Worm (Caenorhabditis elegans) whole organism, L1 larva: Measurements from ENCODE around the gene col-118.

Experiments
- C16A3.4 ChIP-seq: fragments of 150-350 bp; optimal IDR thresholded peaks from 2 replicates; lab custom pipeline; 2014; ENCODE audit warnings: missing biosample characterization, missing genetic modification characterization
- F16B12.6 ChIP-seq: fragments of 150-350 bp; optimal IDR thresholded peaks from 2 replicates; lab custom pipeline; 2014; ENCODE audit warnings: missing biosample characterization, missing genetic modification characterization
- Y116A8C.19 ChIP-seq: sonication (generic microtip); optimal IDR thresholded peaks from 2 replicates; lab custom pipeline; 2016; ENCODE audit warnings: missing compliant biosample characterization, missing genetic modification characterization, borderline replicate concordance
- aha-1 ChIP-seq: fragments of 150-350 bp; optimal IDR thresholded peaks from 2 replicates; lab custom pipeline; 2014; ENCODE audit warnings: missing biosample characterization, missing genetic modification characterization
- alr-1 ChIP-seq: fragments of 200-800 bp; sonication (Bioruptor generic); optimal IDR thresholded peaks from 2 replicates; lab custom pipeline; 2018; ENCODE audit warnings: borderline replicate concordance, mild to moderate bottlenecking, missing genetic modification characterization, missing compliant biosample characterization
- blmp-1 ChIP-seq: fragments of 150-350 bp; optimal IDR thresholded peaks from 2 replicates; lab custom pipeline; 2014; ENCODE audit warnings: missing biosample characterization, missing genetic modification characterization
- ceh-63 ChIP-seq: fragments of 200-800 bp; sonication (Bioruptor generic); optimal IDR thresholded peaks from 2 replicates; lab custom pipeline; 2018; ENCODE audit warnings: mild to moderate bottlenecking, missing genetic modification characterization, missing compliant biosample characterization
- ceh-90 ChIP-seq: sonication (generic microtip); optimal IDR thresholded peaks from 2 replicates; lab custom pipeline; 2016; ENCODE audit warnings: missing genetic modification characterization, missing compliant biosample characterization
- dpl-1 ChIP-seq, 3 experiments: fragments of 150-350 bp in 2 of 3; sonication (generic microtip) in 1 of 3; optimal IDR thresholded peaks; 2 replicates each; lab custom pipeline; 2014 to 2017; ENCODE audit warnings: missing biosample characterization in 3 of 3, missing genetic modification characterization in 3 of 3, missing genetic modification reagents in 3 of 3
- dsc-1 ChIP-seq: sonication (generic microtip); optimal IDR thresholded peaks from 2 replicates; lab custom pipeline; 2016; ENCODE audit warnings: mild to moderate bottlenecking, missing genetic modification characterization, missing compliant biosample characterization
- elt-3 ChIP-seq, 6 experiments: fragments of 150-350 bp in 1 of 6; sonication (generic microtip); optimal IDR thresholded peaks; 2 replicates each; lab custom pipeline; 2017 to 2018; ENCODE audit warnings: missing biosample characterization in 6 of 6, missing genetic modification characterization in 6 of 6, inconsistent platforms in 1 of 6
- ets-5 ChIP-seq: fragments of 200-800 bp; sonication (Bioruptor generic); IDR thresholded peaks from 2 replicates; pipeline ENCODE4 v1.3.6; 2022; ENCODE audit warnings: missing genetic modification characterization, missing compliant biosample characterization
- fkh-4 ChIP-seq: sonication (generic microtip); optimal IDR thresholded peaks from 2 replicates; lab custom pipeline; 2016; ENCODE audit warnings: missing compliant biosample characterization, missing genetic modification characterization, borderline replicate concordance
- grh-1 ChIP-seq: fragments of 200-800 bp; sonication (Bioruptor generic); IDR thresholded peaks from 2 replicates; pipeline ENCODE4 v1.3.6; 2022; ENCODE audit warnings: missing genetic modification reagents, missing genetic modification characterization, missing compliant biosample characterization
- hlh-17 ChIP-seq: fragments of 200-800 bp; sonication (Bioruptor generic); optimal IDR thresholded peaks from 2 replicates; lab custom pipeline; 2018; ENCODE audit warnings: missing genetic modification characterization, mild to moderate bottlenecking, missing compliant biosample characterization, moderate library complexity, borderline replicate concordance
- hlh-4 ChIP-seq: sonication (generic microtip); optimal IDR thresholded peaks from 2 replicates; lab custom pipeline; 2016; ENCODE audit warnings: mild to moderate bottlenecking, missing genetic modification characterization, missing compliant biosample characterization
- lin-14 ChIP-seq: fragments of 200-800 bp; sonication (Bioruptor generic); optimal IDR thresholded peaks from 2 replicates; lab custom pipeline; 2018; ENCODE audit warnings: mild to moderate bottlenecking, missing genetic modification characterization, moderate library complexity, missing compliant biosample characterization
- lin-15B ChIP-seq: fragments of 150-350 bp; sonication (generic microtip); optimal IDR thresholded peaks from 3 replicates; lab custom pipeline; 2014; ENCODE audit warnings: missing biosample characterization, missing genetic modification characterization
- lin-35 ChIP-seq, 2 experiments: fragments of 150-350 bp; optimal IDR thresholded peaks; 2 replicates each; lab custom pipeline; 2014; ENCODE audit warnings: missing biosample characterization in 2 of 2, missing genetic modification characterization in 2 of 2, missing genetic modification reagents in 2 of 2
- lsy-2 ChIP-seq, 2 experiments: fragments of 150-350 bp; optimal IDR thresholded peaks; 2 replicates each; lab custom pipeline; 2014; ENCODE audit warnings: missing biosample characterization in 2 of 2, missing genetic modification characterization in 2 of 2
- mdl-1 ChIP-seq, 2 experiments: fragments of 150-350 bp; optimal IDR thresholded peaks; 2 replicates each; lab custom pipeline; 2014 to 2017; ENCODE audit warnings: missing biosample characterization in 2 of 2, missing genetic modification characterization in 2 of 2, inconsistent platforms in 1 of 2
- mep-1 ChIP-seq: fragments of 150-350 bp; optimal IDR thresholded peaks from 2 replicates; lab custom pipeline; 2014; ENCODE audit warnings: missing biosample characterization, missing genetic modification characterization
- nhr-11 ChIP-seq: fragments of 150-350 bp; optimal IDR thresholded peaks from 2 replicates; lab custom pipeline; 2014; ENCODE audit warnings: missing biosample characterization, missing genetic modification characterization
- nhr-19 ChIP-seq: fragments of 200-800 bp; sonication (Bioruptor generic); conservative IDR thresholded peaks from 2 replicates; pipeline ENCODE4 v1.3.6; 2022; ENCODE audit warnings: missing genetic modification characterization, missing compliant biosample characterization
- nhr-20 ChIP-seq: sonication (generic microtip); optimal IDR thresholded peaks from 2 replicates; lab custom pipeline; 2016; ENCODE audit warnings: mild to moderate bottlenecking, missing genetic modification characterization, missing compliant biosample characterization
- nhr-28 ChIP-seq: fragments of 150-350 bp; optimal IDR thresholded peaks from 2 replicates; lab custom pipeline; 2014; ENCODE audit warnings: missing biosample characterization, missing genetic modification characterization
- nhr-47 ChIP-seq: sonication (generic microtip); optimal IDR thresholded peaks from 2 replicates; lab custom pipeline; 2016; ENCODE audit warnings: mild to moderate bottlenecking, missing genetic modification characterization, moderate library complexity, missing compliant biosample characterization
- nhr-71 ChIP-seq: sonication (generic microtip); optimal IDR thresholded peaks from 2 replicates; lab custom pipeline; 2016; ENCODE audit warnings: mild to moderate bottlenecking, missing genetic modification characterization, moderate library complexity, missing compliant biosample characterization
- nhr-77 ChIP-seq: fragments of 150-350 bp; optimal IDR thresholded peaks from 2 replicates; lab custom pipeline; 2014; ENCODE audit warnings: missing biosample characterization, missing genetic modification characterization
- nhr-85 ChIP-seq: sonication (generic microtip); peaks from one replicate; lab custom pipeline; 2016; ENCODE audit warnings: missing genetic modification characterization, inconsistent platforms, missing compliant biosample characterization
- nhr-90 ChIP-seq: sonication (generic microtip); optimal IDR thresholded peaks from 2 replicates; lab custom pipeline; 2016; ENCODE audit warnings: mild to moderate bottlenecking, missing genetic modification characterization, missing compliant biosample characterization; ENCODE audit not compliant: poor library complexity
- pag-3 ChIP-seq: sonication (generic microtip); optimal IDR thresholded peaks from 2 replicates; lab custom pipeline; 2017; ENCODE audit warnings: missing genetic modification characterization, mild to moderate bottlenecking, missing compliant biosample characterization, antibody characterized with exemption, borderline replicate concordance; ENCODE audit not compliant: insufficient read depth
- rnt-1 ChIP-seq: sonication (generic microtip); optimal IDR thresholded peaks from 2 replicates; lab custom pipeline; 2016; ENCODE audit warnings: mild to moderate bottlenecking, missing genetic modification characterization, moderate library complexity, missing compliant biosample characterization
- snpc-4 ChIP-seq: fragments of 150-350 bp; optimal IDR thresholded peaks from 2 replicates; lab custom pipeline; 2014; ENCODE audit warnings: missing biosample characterization, missing genetic modification characterization
- snu-23 ChIP-seq: sonication (generic microtip); optimal IDR thresholded peaks from 2 replicates; lab custom pipeline; 2016; ENCODE audit warnings: missing genetic modification characterization, missing compliant biosample characterization
- sptf-1 ChIP-seq: fragments of 150-350 bp; optimal IDR thresholded peaks from 2 replicates; lab custom pipeline; 2014; ENCODE audit warnings: missing biosample characterization, missing genetic modification characterization
- tlp-1 ChIP-seq: fragments of 150-350 bp; optimal IDR thresholded peaks from 2 replicates; lab custom pipeline; 2014; ENCODE audit warnings: missing biosample characterization, missing genetic modification characterization
- unc-130 ChIP-seq: fragments of 150-350 bp; optimal IDR thresholded peaks from 2 replicates; lab custom pipeline; 2017; ENCODE audit warnings: missing biosample characterization, missing genetic modification characterization, inconsistent platforms
- unc-86 ChIP-seq: sonication (generic microtip); optimal IDR thresholded peaks from 2 replicates; lab custom pipeline; 2016; ENCODE audit warnings: missing genetic modification characterization, missing compliant biosample characterization
- zag-1 ChIP-seq: fragments of 150-350 bp; optimal IDR thresholded peaks from 2 replicates; lab custom pipeline; 2014; ENCODE audit warnings: missing biosample characterization, missing genetic modification characterization

Gene col-118

DNA sequence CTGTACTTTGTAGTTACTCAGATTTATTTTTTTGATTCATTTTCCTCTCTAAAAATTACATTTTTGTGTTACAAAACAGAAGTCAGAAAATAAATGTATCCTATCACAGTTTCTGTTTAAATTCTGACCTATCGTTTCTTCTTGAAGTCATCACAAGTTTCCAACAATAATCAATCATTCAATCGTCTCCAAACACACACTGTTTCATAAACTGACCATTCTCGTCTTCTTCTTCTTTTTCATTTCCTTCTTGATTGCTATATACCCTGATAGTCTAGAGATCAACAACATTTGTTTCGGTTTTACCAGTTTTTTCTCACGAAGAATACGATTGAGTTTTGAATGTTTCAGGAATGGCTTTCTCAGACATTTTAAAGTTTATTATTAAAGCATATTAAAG, 32.9 kb upstream of the col-118 start:
- TF ChIP-seq lin-14 (peak; percentile 64), tlp-1 (tag; lab: Kevin White, UChicago) (no peak), nhr-20 (peak; percentile 59), nhr-90 (peak; percentile 13), blmp-1 (tag; lab: Kevin White, UChicago) (peak; percentile 63), snu-23 (GFP tag; lab: Kevin White, UChicago) (peak; percentile 51), fkh-4 (no peak), mep-1 (tag; lab: Kevin White, UChicago) (no peak), lsy-2 (tag; optimal IDR thresholded peaks at IDR 0.05; lab: Kevin White, UChicago) (peak in 1 of 2 experiments; percentile 31), nhr-85 (peak; percentile 84), nhr-71 (tag; lab: Kevin White, UChicago) (peak; percentile 41), ceh-90 (tag; lab: Kevin White, UChicago) (no peak), elt-3 (tag; optimal IDR thresholded peaks at IDR 0.05; lab: Kevin White, UChicago) (peak in 4 of 6 experiments; percentile 17 to 84 (median 32)), lin-35 (GFP tag; optimal IDR thresholded peaks at IDR 0.05; lab: Kevin White, UChicago) (peak in 1 of 2 experiments; percentile 18), aha-1 (no peak)
- TF ChIP-seq, all 84 proteins: peak for 10

ce11 chrIV:8816029-8816428, 32.0 kb upstream of the col-118 start, which contains the start of gene grsp-2:
grsp-2 (plus strand) TSS chrIV:8816329.
- TF ChIP-seq nhr-85 (peak; percentile 71), nhr-20 (no peak), dpl-1 (GFP tag; optimal IDR thresholded peaks at IDR 0.05; lab: Kevin White, UChicago) (no peak), lsy-2 (tag; optimal IDR thresholded peaks at IDR 0.05; lab: Kevin White, UChicago) (no peak), sptf-1 (tag; lab: Kevin White, UChicago) (no peak), rnt-1 (tag; lab: Kevin White, UChicago) (no peak), unc-130 (no peak), elt-3 (tag; optimal IDR thresholded peaks at IDR 0.05; lab: Kevin White, UChicago) (peak in 1 of 6 experiments; percentile 1), pag-3 (tag; lab: Kevin White, UChicago) (no peak), nhr-47 (tag; lab: Kevin White, UChicago) (no peak), blmp-1 (tag; lab: Kevin White, UChicago) (peak; percentile 11), lin-15B (no peak), zag-1 (no peak), nhr-77 (tag; lab: Kevin White, UChicago) (no peak), snu-23 (GFP tag; lab: Kevin White, UChicago) (peak; percentile 2), lin-14 (no peak), fkh-4 (no peak), nhr-71 (tag; lab: Kevin White, UChicago) (peak; percentile 5), snpc-4 (tag; lab: Kevin White, UChicago) (no peak), alr-1 (tag; lab: Kevin White, UChicago) (no peak)

DNA sequence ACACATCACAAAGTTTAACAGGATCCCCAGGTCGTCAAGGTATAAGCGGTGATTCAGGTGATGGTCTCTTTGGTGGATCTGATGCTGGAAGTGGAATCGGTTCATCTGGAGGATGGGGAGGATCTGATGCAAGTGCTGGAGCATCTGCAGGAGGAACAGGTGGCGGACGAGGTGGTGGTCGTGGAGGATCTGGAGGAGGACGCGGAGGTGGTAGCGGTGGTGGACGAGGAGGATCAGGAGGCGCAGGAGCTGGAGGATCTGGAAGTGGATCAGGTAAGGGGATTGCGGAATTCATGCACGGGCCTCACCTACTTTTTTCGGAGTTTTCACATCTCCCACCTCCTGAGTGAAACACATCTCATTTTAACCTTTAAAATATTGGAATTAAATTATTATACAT, 31.4 kb upstream of the col-118 start:
- TF ChIP-seq mdl-1 (tag; optimal IDR thresholded peaks at IDR 0.05; lab: Kevin White, UChicago) = no peak

DNA sequence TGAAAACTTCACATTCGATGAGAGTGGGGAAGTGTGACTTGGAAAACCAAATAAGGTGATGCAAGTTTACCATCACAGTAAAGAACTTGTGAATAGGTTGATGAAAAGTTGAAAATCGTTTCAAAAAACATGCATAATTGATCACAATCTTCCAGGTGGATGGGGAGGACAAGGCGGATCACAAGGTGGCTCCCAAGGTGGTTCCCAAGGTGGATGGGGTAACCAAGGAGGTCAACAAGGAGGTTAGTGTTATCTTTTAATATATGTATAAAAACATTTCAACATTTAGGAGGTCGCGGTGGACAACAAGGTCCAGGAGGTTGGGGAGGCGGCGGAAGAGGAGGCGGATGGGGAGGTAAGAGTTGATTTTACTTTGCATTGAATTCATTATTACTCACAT, 30.4 kb upstream of the col-118 start, which contains the start of gene T28C6.10:
Gene T28C6.10 (plus strand): TSS at position 301 of the 400 bp plus-strand sequence.
- TF ChIP-seq hlh-4 (tag; lab: Kevin White, UChicago) (no peak), unc-86 (tag; lab: Kevin White, UChicago) (no peak), nhr-11 (tag; lab: Kevin White, UChicago) (no peak), mep-1 (tag; lab: Kevin White, UChicago) (no peak), pag-3 (tag; lab: Kevin White, UChicago) (no peak), F16B12.6 (tag; lab: Kevin White, UChicago) (no peak), nhr-19 (no peak), C16A3.4 (no peak), dpl-1 (GFP tag; optimal IDR thresholded peaks at IDR 0.05; lab: Kevin White, UChicago) (no peak), dsc-1 (tag; lab: Kevin White, UChicago) (no peak), blmp-1 (tag; lab: Kevin White, UChicago) (no peak), nhr-28 (no peak), ets-5 (no peak), grh-1 (GFP tag; lab: Robert Waterston, UW) (no peak), Y116A8C.19 (tag; lab: Kevin White, UChicago) (no peak), ceh-63 (GFP tag; lab: Kevin White, UChicago) (no peak), hlh-17 (GFP tag; lab: Kevin White, UChicago) (no peak)
